Fruit fly (Drosophila melanogaster) whole organism, wandering third instar larva: ENCODE data around the gene CG11583.

Experiments
- Dfd ChIP-seq: fragments of >200 bp; optimal IDR thresholded peaks from 2 replicates; lab custom pipeline; 2017; ENCODE audit warnings: missing biosample characterization, missing genetic modification characterization
- Dif ChIP-seq: fragments of 200-275, 200-300 bp; sonication (Bioruptor generic); optimal IDR thresholded peaks from 2 replicates; lab custom pipeline; 2018; ENCODE audit warnings: missing biosample characterization, missing genetic modification characterization; ENCODE audit not compliant: partially characterized antibody
- Hr78 ChIP-seq: fragments of >200 bp; optimal IDR thresholded peaks from 2 replicates; lab custom pipeline; 2017; ENCODE audit warnings: missing biosample characterization, missing genetic modification characterization
- Myc ChIP-seq: fragments of >200 bp; optimal IDR thresholded peaks from 2 replicates; lab custom pipeline; 2017
- N ChIP-seq: fragments of >200 bp; optimal IDR thresholded peaks from 2 replicates; lab custom pipeline; 2018; ENCODE audit warnings: missing biosample characterization, missing external identifiers, missing genetic modification characterization
- br ChIP-seq: fragments of 200-800 bp; sonication (Bioruptor generic); optimal IDR thresholded peaks from 2 replicates; lab custom pipeline; 2016; ENCODE audit warnings: missing biosample characterization, missing genetic modification characterization
- brk ChIP-seq: fragments of 200-800 bp; sonication (Bioruptor generic); optimal IDR thresholded peaks from 2 replicates; lab custom pipeline; 2016; ENCODE audit warnings: missing biosample characterization, mild to moderate bottlenecking, missing genetic modification characterization
- dsf ChIP-seq: sonication (Bioruptor generic); optimal IDR thresholded peaks from 2 replicates; lab custom pipeline; 2016; ENCODE audit warnings: missing biosample characterization, missing genetic modification characterization, borderline replicate concordance
- h ChIP-seq: fragments of 200-800 bp; sonication (Bioruptor generic); optimal IDR thresholded peaks from 3 replicates; lab custom pipeline; 2016; ENCODE audit warnings: missing biosample characterization, mild to moderate bottlenecking, missing genetic modification characterization
- lola ChIP-seq: fragments of >200 bp; optimal IDR thresholded peaks from 2 replicates; lab custom pipeline; 2017; ENCODE audit warnings: missing biosample characterization, missing genetic modification characterization
- pan ChIP-seq: fragments of >200 bp; optimal IDR thresholded peaks from 2 replicates; lab custom pipeline; 2017
- psq ChIP-seq: fragments of 200-800 bp; sonication (Bioruptor generic); optimal IDR thresholded peaks from 3 replicates; lab custom pipeline; 2017; ENCODE audit warnings: missing biosample characterization, mild to moderate bottlenecking, missing genetic modification characterization, moderate library complexity
- sage ChIP-seq: fragments of 200-800 bp; sonication (Bioruptor generic); optimal IDR thresholded peaks from 2 replicates; lab custom pipeline; 2016; ENCODE audit warnings: missing biosample characterization, mild to moderate bottlenecking, missing genetic modification characterization
- usp ChIP-seq: fragments of >200 bp; optimal IDR thresholded peaks from 2 replicates; lab custom pipeline; 2017; ENCODE audit warnings: missing biosample characterization, missing genetic modification characterization

dm6 chr3L:4242428-4242827, 40.2 kb downstream of the CG11583 start, which contains the start of gene pav:
- no peak for TF ChIP-seq psq
- TF ChIP-seq sage (GFP tag; lab: Kevin White, UChicago) = no peak
- no peak for TF ChIP-seq Dfd (GFP tag; lab: Kevin White, UChicago)
- TF ChIP-seq usp (GFP tag; lab: Kevin White, UChicago) = no peak
- no peak for TF ChIP-seq Myc (lab: Kevin White, UChicago)
- no peak for TF ChIP-seq N (GFP tag; lab: Kevin White, UChicago)
- no peak for TF ChIP-seq pan (lab: Kevin White, UChicago)
- no peak for TF ChIP-seq lola
- TF ChIP-seq Hr78 (GFP tag; lab: Kevin White, UChicago) = no peak
- TF ChIP-seq brk = no peak
- TF ChIP-seq br (GFP tag; lab: Kevin White, UChicago) = no peak
- no peak for TF ChIP-seq dsf (GFP tag; lab: Kevin White, UChicago)
- no peak for TF ChIP-seq Dif (GFP tag; lab: Kevin White, UChicago)
- no peak for TF ChIP-seq h (GFP tag; lab: Kevin White, UChicago)
